Worm (Caenorhabditis elegans) whole organism, L4 larva: ENCODE results near the gene C36A4.4.

ENCODE experiments used
- D1046.2 ChIP-seq: fragments of 200-800 bp; sonication (Bioruptor generic); IDR thresholded peaks from 2 replicates; pipeline ENCODE4 v1.3.6; 2022; ENCODE audit warnings: missing genetic modification characterization, missing compliant biosample characterization
- F44E2.7 ChIP-seq: fragments of 200-800 bp; sonication (Bioruptor generic); IDR thresholded peaks from 2 replicates; pipeline ENCODE4 v2.1.2; 2022; ENCODE audit warnings: missing genetic modification characterization, missing compliant biosample characterization
- T20F7.1 ChIP-seq: fragments of 200-800 bp; sonication (Bioruptor generic); optimal IDR thresholded peaks from 2 replicates; lab custom pipeline; 2018; ENCODE audit warnings: mild to moderate bottlenecking, missing genetic modification characterization, missing compliant biosample characterization
- Y5F2A.4 ChIP-seq: fragments of 200-800 bp; sonication (Bioruptor generic); optimal IDR thresholded peaks from 2 replicates; lab custom pipeline; 2018; ENCODE audit warnings: mild to moderate bottlenecking, missing genetic modification characterization, missing compliant biosample characterization
- Y75B8A.6 ChIP-seq: fragments of 200-800 bp; sonication (Bioruptor generic); IDR thresholded peaks from 2 replicates; pipeline ENCODE4 v1.3.6; 2022; ENCODE audit warnings: missing genetic modification reagents, missing genetic modification characterization, missing compliant biosample characterization
- attf-4 ChIP-seq: sonication (generic microtip); optimal IDR thresholded peaks from 3 replicates; lab custom pipeline; 2017; ENCODE audit warnings: missing biosample characterization, missing genetic modification characterization
- ceh-20 ChIP-seq: fragments of 200-800 bp; sonication (Bioruptor generic); IDR thresholded peaks from 2 replicates; pipeline ENCODE4 v1.3.6; 2022; ENCODE audit warnings: missing genetic modification reagents, missing genetic modification characterization, missing compliant biosample characterization
- ceh-28 ChIP-seq: fragments of 150-350 bp; optimal IDR thresholded peaks from 2 replicates; lab custom pipeline; 2014; ENCODE audit warnings: missing biosample characterization, missing genetic modification reagents, missing genetic modification characterization
- ceh-82 ChIP-seq: sonication (generic microtip); optimal IDR thresholded peaks from 2 replicates; lab custom pipeline; 2017; ENCODE audit warnings: missing biosample characterization, missing genetic modification characterization
- daf-16 ChIP-seq, 3 experiments: sonication (generic microtip); optimal IDR thresholded peaks; 2 replicates each; lab custom pipeline; 2016 to 2017; ENCODE audit warnings: missing genetic modification characterization in 3 of 3, missing genetic modification reagents in 3 of 3, mild to moderate bottlenecking in 2 of 3, missing compliant biosample characterization in 2 of 3, missing biosample characterization in 1 of 3, moderate library complexity in 1 of 3
- dmd-6 ChIP-seq: fragments of 200-800 bp; sonication (Bioruptor generic); IDR thresholded peaks from 2 replicates; pipeline ENCODE4 v1.3.6; 2022; ENCODE audit warnings: missing genetic modification reagents, missing genetic modification characterization, missing compliant biosample characterization
- dmd-8 ChIP-seq: fragments of 200-800 bp; sonication (Bioruptor generic); IDR thresholded peaks from 2 replicates; pipeline ENCODE4 v1.3.6; 2022; ENCODE audit warnings: missing genetic modification characterization, missing compliant biosample characterization
- dmd-9 ChIP-seq: fragments of 200-800 bp; sonication (Bioruptor generic); IDR thresholded peaks from 2 replicates; pipeline ENCODE4 v1.3.6; 2022; ENCODE audit warnings: missing genetic modification reagents, missing genetic modification characterization, missing compliant biosample characterization
- dpl-1 ChIP-seq: fragments of 150-350 bp; optimal IDR thresholded peaks from 2 replicates; lab custom pipeline; 2014; ENCODE audit warnings: missing biosample characterization, missing genetic modification reagents, missing genetic modification characterization
- duxl-1 ChIP-seq: sonication (generic microtip); optimal IDR thresholded peaks from 2 replicates; lab custom pipeline; 2016; ENCODE audit warnings: mild to moderate bottlenecking, missing genetic modification characterization, moderate library complexity, missing compliant biosample characterization; ENCODE audit not compliant: poor library complexity
- dve-1 ChIP-seq: sonication (generic microtip); optimal IDR thresholded peaks from 2 replicates; lab custom pipeline; 2017; ENCODE audit warnings: antibody characterized with exemption, mild to moderate bottlenecking, missing genetic modification characterization, missing compliant biosample characterization; ENCODE audit not compliant: insufficient read depth
- egl-27 ChIP-seq: sonication (generic microtip); optimal IDR thresholded peaks from 3 replicates; lab custom pipeline; 2017; ENCODE audit warnings: missing biosample characterization, missing genetic modification reagents, missing genetic modification characterization
- egl-43 ChIP-seq: fragments of 200-800 bp; sonication (Bioruptor generic); IDR thresholded peaks from 2 replicates; pipeline ENCODE4 v1.3.6; 2022; ENCODE audit warnings: missing genetic modification reagents, missing genetic modification characterization, missing compliant biosample characterization
- hif-1 ChIP-seq, 2 experiments: sonication (generic microtip); optimal IDR thresholded peaks; 2 replicates each; lab custom pipeline; 2016 to 2017; ENCODE audit warnings: missing compliant biosample characterization in 2 of 2, missing genetic modification characterization in 2 of 2, missing genetic modification reagents in 2 of 2, missing genotype in 2 of 2, mild to moderate bottlenecking in 1 of 2
- hmg-1.1 ChIP-seq: fragments of 200-800 bp; sonication (Bioruptor generic); IDR thresholded peaks from 2 replicates; pipeline ENCODE4 v1.3.6; 2022; ENCODE audit warnings: missing genetic modification reagents, missing genetic modification characterization, missing compliant biosample characterization
- jun-1 ChIP-seq: fragments of 150-350 bp; optimal IDR thresholded peaks from 2 replicates; lab custom pipeline; 2014; ENCODE audit warnings: missing biosample characterization, missing genetic modification reagents, missing genetic modification characterization
- lin-1 ChIP-seq: fragments of 200-800 bp; sonication (Bioruptor generic); IDR thresholded peaks from 2 replicates; pipeline ENCODE4 v1.3.6; 2022; ENCODE audit warnings: missing genetic modification reagents, missing genetic modification characterization, missing compliant biosample characterization
- lin-13 ChIP-seq: fragments of 150-350 bp; optimal IDR thresholded peaks from 2 replicates; lab custom pipeline; 2014; ENCODE audit warnings: missing biosample characterization, missing genetic modification reagents, missing genetic modification characterization
- lin-15B ChIP-seq: fragments of 150-350 bp; sonication (generic microtip); optimal IDR thresholded peaks from 3 replicates; lab custom pipeline; 2014; ENCODE audit warnings: missing biosample characterization, missing genetic modification characterization
- lin-38 ChIP-seq: fragments of 200-800 bp; sonication (Bioruptor generic); IDR thresholded peaks from 2 replicates; pipeline ENCODE4 v1.3.6; 2022; ENCODE audit warnings: missing genetic modification reagents, missing genetic modification characterization, missing compliant biosample characterization
- lin-39 ChIP-seq: fragments of 150-350 bp; optimal IDR thresholded peaks from 2 replicates; lab custom pipeline; 2014; ENCODE audit warnings: missing biosample characterization, missing genetic modification reagents, missing genetic modification characterization
- mdt-29 ChIP-seq: fragments of 200-800 bp; sonication (Bioruptor generic); IDR thresholded peaks from 2 replicates; pipeline ENCODE4 v1.3.6; 2022; ENCODE audit warnings: missing genetic modification reagents, missing genetic modification characterization, missing compliant biosample characterization
- mep-1 ChIP-seq: fragments of 150-350 bp; sonication (generic microtip); optimal IDR thresholded peaks from 3 replicates; lab custom pipeline; 2014; ENCODE audit warnings: missing biosample characterization, missing genetic modification characterization
- mes-2 ChIP-seq: sonication (generic microtip); optimal IDR thresholded peaks from 2 replicates; lab custom pipeline; 2016; ENCODE audit warnings: missing genotype, mild to moderate bottlenecking, missing genetic modification characterization, missing compliant biosample characterization; ENCODE audit not compliant: poor library complexity, severe bottlenecking
- nhr-28 ChIP-seq: fragments of 150-350 bp; optimal IDR thresholded peaks from 2 replicates; lab custom pipeline; 2014; ENCODE audit warnings: missing biosample characterization, missing genetic modification characterization
- nhr-42 ChIP-seq: fragments of 200-800 bp; sonication (Bioruptor generic); IDR thresholded peaks from 2 replicates; pipeline ENCODE4 v1.3.6; 2022; ENCODE audit warnings: missing genetic modification characterization, missing compliant biosample characterization
- nhr-48 ChIP-seq: sonication (generic microtip); optimal IDR thresholded peaks from 2 replicates; lab custom pipeline; 2016; ENCODE audit warnings: mild to moderate bottlenecking, missing genetic modification characterization, missing compliant biosample characterization
- nhr-6 ChIP-seq: fragments of 150-350 bp; optimal IDR thresholded peaks from 2 replicates; lab custom pipeline; 2014; ENCODE audit warnings: missing biosample characterization, missing genetic modification characterization
- nhr-77 ChIP-seq: fragments of 150-350 bp; optimal IDR thresholded peaks from 2 replicates; lab custom pipeline; 2014; ENCODE audit warnings: missing biosample characterization, missing genetic modification characterization
- php-3 ChIP-seq: fragments of 200-800 bp; sonication (Bioruptor generic); IDR thresholded peaks from 2 replicates; pipeline ENCODE4 v1.3.6; 2022; ENCODE audit warnings: missing genetic modification reagents, missing genetic modification characterization, missing compliant biosample characterization
- pqm-1 ChIP-seq: sonication (generic microtip); optimal IDR thresholded peaks from 2 replicates; lab custom pipeline; 2017; ENCODE audit warnings: missing biosample characterization, missing genetic modification characterization
- set-16 ChIP-seq: fragments of 200-800 bp; sonication (Bioruptor generic); IDR thresholded peaks from 2 replicates; pipeline ENCODE4 v1.3.6; 2022; ENCODE audit warnings: missing genetic modification reagents, missing genetic modification characterization, missing compliant biosample characterization
- snpc-1.2 ChIP-seq: fragments of 200-800 bp; sonication (Bioruptor generic); IDR thresholded peaks from 2 replicates; pipeline ENCODE4 v1.3.6; 2022; ENCODE audit warnings: missing genetic modification reagents, missing genetic modification characterization, missing compliant biosample characterization
- spr-1 ChIP-seq: sonication (generic microtip); optimal IDR thresholded peaks from 2 replicates; lab custom pipeline; 2016; ENCODE audit warnings: mild to moderate bottlenecking, missing genetic modification characterization, missing compliant biosample characterization
- spr-3 ChIP-seq: fragments of 200-800 bp; sonication (Bioruptor generic); optimal IDR thresholded peaks from 2 replicates; lab custom pipeline; 2018; ENCODE audit warnings: mild to moderate bottlenecking, missing genetic modification characterization, missing compliant biosample characterization
- tag-97 ChIP-seq: fragments of 200-800 bp; sonication (Bioruptor generic); IDR thresholded peaks from 2 replicates; pipeline ENCODE4 v1.3.6; 2022; ENCODE audit warnings: missing genetic modification characterization, missing compliant biosample characterization
- tra-1 ChIP-seq: fragments of 200-800 bp; sonication (Bioruptor generic); IDR thresholded peaks from 2 replicates; pipeline ENCODE4 v1.3.6; 2022; ENCODE audit warnings: missing genetic modification reagents, missing genetic modification characterization, missing compliant biosample characterization
- unc-39 ChIP-seq: sonication (generic microtip); optimal IDR thresholded peaks from 2 replicates; lab custom pipeline; 2017; ENCODE audit warnings: missing biosample characterization, missing genetic modification characterization
- unc-62 ChIP-seq, 3 experiments: fragments of 150-350 bp in 1 of 3; sonication (generic microtip); optimal IDR thresholded peaks in 2 of 3; peaks in 1 of 3; 1 replicate in 1 of 3; 2 replicates in 2 of 3; lab custom pipeline; 2014 to 2017; ENCODE audit warnings: missing biosample characterization in 3 of 3, missing genetic modification characterization in 3 of 3, missing genetic modification reagents in 3 of 3, missing genotype in 1 of 3
- zag-1 ChIP-seq: fragments of 150-350 bp; optimal IDR thresholded peaks from 2 replicates; lab custom pipeline; 2014; ENCODE audit warnings: missing biosample characterization, missing genetic modification characterization
- zfp-2 ChIP-seq: sonication (generic microtip); optimal IDR thresholded peaks from 2 replicates; lab custom pipeline; 2016; ENCODE audit warnings: mild to moderate bottlenecking, missing genetic modification characterization, missing compliant biosample characterization
- zfp-3 ChIP-seq: fragments of 200-800 bp; sonication (Bioruptor generic); conservative IDR thresholded peaks from 2 replicates; pipeline ENCODE4 v1.3.6; 2022; ENCODE audit warnings: missing genetic modification reagents, missing genetic modification characterization, missing compliant biosample characterization
- zip-2 ChIP-seq: fragments of 150-350 bp; optimal IDR thresholded peaks from 2 replicates; lab custom pipeline; 2014; ENCODE audit warnings: missing biosample characterization, missing genetic modification characterization
- ztf-11 ChIP-seq: fragments of 150-350 bp; optimal IDR thresholded peaks from 2 replicates; lab custom pipeline; 2014; ENCODE audit warnings: missing biosample characterization, missing genetic modification characterization
- ztf-7 ChIP-seq: fragments of 150-350 bp; optimal IDR thresholded peaks from 2 replicates; lab custom pipeline; 2014; ENCODE audit warnings: missing biosample characterization, missing genetic modification characterization

Gene C36A4.4

DNA sequence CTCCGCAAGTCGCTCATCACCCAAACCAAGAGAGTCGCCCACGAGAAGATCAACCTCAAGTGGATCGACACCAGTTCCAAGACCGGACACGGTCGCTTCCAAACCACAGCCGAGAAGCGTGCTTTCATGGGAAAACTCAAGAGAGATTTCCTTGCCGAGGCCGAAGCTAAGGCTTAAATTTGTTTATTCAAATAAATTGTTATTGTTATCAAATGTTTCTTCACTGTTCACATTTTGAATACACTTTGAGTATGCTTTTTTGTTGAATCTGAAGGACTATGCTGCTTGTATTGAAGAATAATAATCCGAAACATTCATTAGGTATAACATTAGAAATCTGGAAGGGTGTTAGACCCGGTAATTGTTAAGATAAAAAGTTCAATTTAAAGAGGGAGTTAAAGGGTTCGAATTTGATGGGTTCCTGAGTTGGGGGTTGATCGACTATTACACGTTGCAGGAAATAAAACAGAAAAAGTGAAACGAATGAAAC is 25.9 kb upstream of the C36A4.4 start (continued):
- TF ChIP-seq nhr-48: peak; percentile 16
- TF ChIP-seq spr-3 (GFP tag; lab: Kevin White, UChicago): peak; percentile 54
- no peak for TF ChIP-seq unc-39 (tag; lab: Kevin White, UChicago)
- peak; percentile 44 for TF ChIP-seq set-16 (GFP tag; lab: Robert Waterston, UW)
- TF ChIP-seq lin-39 (tag; lab: Kevin White, UChicago): no peak
- TF ChIP-seq ztf-11 (tag; lab: Kevin White, UChicago): no peak
- peak; percentile 71 for TF ChIP-seq lin-13
- no peak for TF ChIP-seq dmd-9 (GFP tag; lab: Robert Waterston, UW)
- TF ChIP-seq pqm-1 (tag; lab: Kevin White, UChicago): no peak
- TF ChIP-seq duxl-1: no peak
- peak; percentile 36 for TF ChIP-seq T20F7.1 (GFP tag; lab: Kevin White, UChicago)
- peak; percentile 88 for TF ChIP-seq mep-1 (tag; lab: Kevin White, UChicago)
- TF ChIP-seq hmg-1.1: peak; percentile 13; the same call in 1 of the 2 replicates
- no peak for TF ChIP-seq jun-1
- TF ChIP-seq D1046.2 (GFP tag; lab: Robert Waterston, UW): peak; percentile 75; the same call in 1 of the 2 replicates
- TF ChIP-seq Y5F2A.4 (GFP tag; lab: Kevin White, UChicago): peak; percentile 57
- TF ChIP-seq nhr-77: peak; percentile 32
- TF ChIP-seq zip-2 (tag; lab: Kevin White, UChicago): no peak
- TF ChIP-seq unc-62 (GFP tag; optimal IDR thresholded peaks at IDR 0.05 in 1 of 2; lab: Kevin White, UChicago): no peak
- no peak for TF ChIP-seq unc-62 (tag; optimal IDR thresholded peaks at IDR 0.05; lab: Kevin White, UChicago)
- TF ChIP-seq tag-97 (GFP tag; lab: Robert Waterston, UW): no peak
- TF ChIP-seq mdt-29 (GFP tag; lab: Robert Waterston, UW): 0 out of 2 replicates have a peak, but pooled peaks have one; percentile 67
- 0 out of 2 replicates have a peak, but pooled peaks have one; percentile 17 for TF ChIP-seq F44E2.7 (GFP tag; lab: Robert Waterston, UW)
- TF ChIP-seq ceh-28 (tag; lab: Kevin White, UChicago): no peak
- TF ChIP-seq lin-15B (tag; lab: Kevin White, UChicago): no peak
- TF ChIP-seq lin-38: peak; percentile 78
- TF ChIP-seq lin-1 (GFP tag; lab: Robert Waterston, UW): peak; percentile 17
- TF ChIP-seq ztf-7: no peak
- no peak for TF ChIP-seq dpl-1 (GFP tag; lab: Kevin White, UChicago)
- peak; percentile 86; the same call in 1 of the 2 replicates for TF ChIP-seq zfp-3 (GFP tag; lab: Robert Waterston, UW)
- no peak for TF ChIP-seq ceh-20 (GFP tag; lab: Robert Waterston, UW)
- TF ChIP-seq dmd-6 (GFP tag; lab: Robert Waterston, UW): no peak; the same call in 1 of the 2 replicates
- TF ChIP-seq dmd-8 (GFP tag; lab: Robert Waterston, UW): peak; percentile 4; the same call in 1 of the 2 replicates
- TF ChIP-seq nhr-42 (GFP tag; lab: Robert Waterston, UW): 0 out of 2 replicates have a peak, but pooled peaks have one; percentile 42
- no peak for TF ChIP-seq attf-4 (tag; lab: Kevin White, UChicago)
- TF ChIP-seq egl-27 (tag; lab: Kevin White, UChicago): no peak
- 0 out of 2 replicates have a peak, but pooled peaks have one; percentile 20 for TF ChIP-seq php-3 (GFP tag; lab: Robert Waterston, UW)
- TF ChIP-seq hif-1 (tag; optimal IDR thresholded peaks at IDR 0.05; lab: Kevin White, UChicago): no peak
- peak; percentile 3; the same call in 1 of the 2 replicates for TF ChIP-seq egl-43 (GFP tag; lab: Robert Waterston, UW)
- no peak for TF ChIP-seq ceh-82 (tag; lab: Kevin White, UChicago)
- no peak for TF ChIP-seq nhr-28
- no peak for TF ChIP-seq zfp-2 (tag; lab: Kevin White, UChicago)
- TF ChIP-seq spr-1 (tag; lab: Kevin White, UChicago): no peak
- peak; percentile 71 for TF ChIP-seq snpc-1.2 (GFP tag; lab: Robert Waterston, UW)
- TF ChIP-seq dve-1: peak; percentile 49
- peak; percentile 58 for TF ChIP-seq mes-2 (tag; lab: Kevin White, UChicago)
- TF ChIP-seq Y75B8A.6 (GFP tag; lab: Robert Waterston, UW): peak; percentile 55; the same call in 1 of the 2 replicates
- no peak; the same call in 1 of the 2 replicates for TF ChIP-seq tra-1 (GFP tag; lab: Robert Waterston, UW)
- TF ChIP-seq daf-16 (GFP tag; optimal IDR thresholded peaks at IDR 0.05; lab: Kevin White, UChicago): peak in 1 of 2 experiments; percentile 18
- TF ChIP-seq daf-16 (tag; optimal IDR thresholded peaks at IDR 0.05; lab: Kevin White, UChicago): peak; percentile 3
- TF ChIP-seq nhr-6 (tag; lab: Kevin White, UChicago): no peak
- no peak for TF ChIP-seq zag-1
